Worm (Caenorhabditis elegans) whole organism, L2 larva: ENCODE measurements around the gene parp-2.

Source experiments
- ama-1 ChIP-seq: fragments of 150-350 bp; optimal IDR thresholded peaks from 2 replicates; lab custom pipeline; 2018; ENCODE audit warnings: inconsistent platforms
- blmp-1 ChIP-seq: sonication (generic microtip); optimal IDR thresholded peaks from 2 replicates; lab custom pipeline; 2017; ENCODE audit warnings: missing genetic modification characterization, mild to moderate bottlenecking, missing compliant biosample characterization, antibody characterized with exemption, moderate library complexity; ENCODE audit not compliant: insufficient read depth
- dmd-4 ChIP-seq: sonication (generic microtip); optimal IDR thresholded peaks from 2 replicates; lab custom pipeline; 2017; ENCODE audit warnings: missing biosample characterization, missing genetic modification characterization
- egl-27 ChIP-seq: sonication (generic microtip); optimal IDR thresholded peaks from 3 replicates; lab custom pipeline; 2017; ENCODE audit warnings: missing biosample characterization, missing genetic modification reagents, missing genetic modification characterization
- lin-11 ChIP-seq: fragments of 150-350 bp; sonication (generic microtip); optimal IDR thresholded peaks from 2 replicates; lab custom pipeline; 2014; ENCODE audit warnings: missing biosample characterization, missing genetic modification characterization, inconsistent platforms, mixed read lengths
- mab-5 ChIP-seq: fragments of 150-350 bp; optimal IDR thresholded peaks from 2 replicates; lab custom pipeline; 2014; ENCODE audit warnings: missing biosample characterization, missing genetic modification characterization
- nhr-11 ChIP-seq: fragments of 150-350 bp; optimal IDR thresholded peaks from 2 replicates; lab custom pipeline; 2014; ENCODE audit warnings: missing biosample characterization, missing genetic modification characterization
- nhr-12 ChIP-seq: fragments of 150-350 bp; optimal IDR thresholded peaks from 2 replicates; lab custom pipeline; 2014; ENCODE audit warnings: missing biosample characterization, missing genetic modification characterization
- skn-1 ChIP-seq: sonication (generic microtip); optimal IDR thresholded peaks from 2 replicates; lab custom pipeline; 2017; ENCODE audit warnings: missing biosample characterization, missing genetic modification characterization
- unc-62 ChIP-seq: fragments of 150-350 bp; optimal IDR thresholded peaks from 2 replicates; lab custom pipeline; 2014; ENCODE audit warnings: missing biosample characterization, missing genetic modification reagents, missing genetic modification characterization
- ztf-11 ChIP-seq: sonication (generic microtip); optimal IDR thresholded peaks from 2 replicates; lab custom pipeline; 2017; ENCODE audit warnings: missing biosample characterization, missing genetic modification characterization

ce11 chrII:9604063-9604462 is 11.2 kb downstream of the parp-2 start:
- no peak for TF ChIP-seq nhr-11 (tag; lab: Kevin White, UChicago)
- TF ChIP-seq egl-27 (tag; lab: Kevin White, UChicago) = no peak
- no peak for TF ChIP-seq skn-1 (tag; lab: Kevin White, UChicago)
- no peak for TF ChIP-seq ama-1 (lab: Kevin White, UChicago)
- no peak for TF ChIP-seq mab-5 (tag; lab: Kevin White, UChicago)
- no peak for TF ChIP-seq unc-62 (GFP tag; lab: Kevin White, UChicago)
- no peak for TF ChIP-seq ztf-11 (tag; lab: Kevin White, UChicago)
- no peak for TF ChIP-seq blmp-1 (tag; lab: Kevin White, UChicago)
- TF ChIP-seq dmd-4 (tag; lab: Kevin White, UChicago) = no peak
- TF ChIP-seq nhr-12 (tag; lab: Kevin White, UChicago) = no peak
- TF ChIP-seq lin-11 = no peak
